Fruit fly (Drosophila melanogaster) whole organism, embryonic: ENCODE measurements around the gene CG17549.

Experiments
- Ada2b ChIP-seq: fragments of 200-800 bp; sonication (Bioruptor generic); IDR thresholded peaks from 2 replicates; pipeline ENCODE4 v1.3.6; 2022; ENCODE audit warnings: missing biosample characterization, missing genetic modification characterization
- Adf1 ChIP-seq: fragments of 200-800 bp; sonication (Bioruptor generic); IDR thresholded peaks from 2 replicates; pipeline ENCODE4 v1.3.6; 2022; ENCODE audit warnings: missing biosample characterization, missing genetic modification characterization
- Atf6 ChIP-seq: fragments of 200-800 bp; sonication (Bioruptor generic); IDR thresholded peaks from 2 replicates; pipeline ENCODE4 v1.3.6; 2022; ENCODE audit warnings: missing biosample characterization, missing genetic modification characterization
- CG10959 ChIP-seq: fragments of 200-800 bp; sonication (Bioruptor generic); IDR thresholded peaks from 2 replicates; pipeline ENCODE4 v1.3.6; 2022; ENCODE audit warnings: missing biosample characterization, missing genetic modification characterization
- CG10979 ChIP-seq: fragments of 200-800 bp; sonication (Bioruptor generic); optimal IDR thresholded peaks from 2 replicates; lab custom pipeline; 2018; ENCODE audit warnings: missing biosample characterization, mild to moderate bottlenecking, missing genetic modification characterization, moderate library complexity
- CG11504 ChIP-seq: fragments of 200-800 bp; sonication (Bioruptor generic); optimal IDR thresholded peaks from 3 replicates; lab custom pipeline; 2019; ENCODE audit warnings: missing biosample characterization, mild to moderate bottlenecking, missing genetic modification characterization, moderate library complexity
- CG11695 ChIP-seq: fragments of 200-800 bp; sonication (Bioruptor generic); IDR thresholded peaks from 3 replicates; pipeline ENCODE4 v1.3.6; 2022; ENCODE audit warnings: missing biosample characterization, missing genetic modification characterization
- CG12744 ChIP-seq: fragments of 200-800 bp; sonication (Bioruptor generic); optimal IDR thresholded peaks from 2 replicates; lab custom pipeline; 2016; ENCODE audit warnings: missing biosample characterization, missing genetic modification characterization
- CG1529 ChIP-seq: fragments of 200-800 bp; sonication (Bioruptor generic); optimal IDR thresholded peaks from 3 replicates; lab custom pipeline; 2018; ENCODE audit warnings: missing biosample characterization, missing genetic modification characterization
- CG15696 ChIP-seq: fragments of 200-800 bp; sonication (Bioruptor generic); optimal IDR thresholded peaks from 2 replicates; lab custom pipeline; 2019; ENCODE audit warnings: missing biosample characterization, mild to moderate bottlenecking, missing genetic modification characterization, moderate library complexity
- CG17186 ChIP-seq: fragments of 200-800 bp; sonication (Bioruptor generic); optimal IDR thresholded peaks from 3 replicates; lab custom pipeline; 2017; ENCODE audit warnings: missing biosample characterization, missing genetic modification reagents, missing genetic modification characterization
- CG17361 ChIP-seq: fragments of 200-800 bp; sonication (Bioruptor generic); IDR thresholded peaks from 3 replicates; pipeline ENCODE4 v1.3.6; 2022; ENCODE audit warnings: missing biosample characterization, missing genetic modification characterization
- CG17829 ChIP-seq: fragments of 200-800 bp; optimal IDR thresholded peaks from 2 replicates; lab custom pipeline; 2019; ENCODE audit warnings: missing biosample characterization, mild to moderate bottlenecking, missing genetic modification characterization, moderate library complexity
- CG30403 ChIP-seq: fragments of 200-800 bp; sonication (Bioruptor generic); optimal IDR thresholded peaks from 3 replicates; lab custom pipeline; 2016; ENCODE audit warnings: missing biosample characterization, missing genetic modification characterization
- CG32772 ChIP-seq: fragments of 200-800 bp; sonication (Bioruptor generic); IDR thresholded peaks from 2 replicates; pipeline ENCODE4 v1.3.6; 2022; ENCODE audit warnings: missing biosample characterization, missing genetic modification characterization
- CG6765 ChIP-seq: fragments of 200-800 bp; sonication (Bioruptor generic); optimal IDR thresholded peaks from 3 replicates; lab custom pipeline; 2017; ENCODE audit warnings: missing biosample characterization, mild to moderate bottlenecking, missing genetic modification characterization
- CG7271 ChIP-seq: fragments of 200-800 bp; sonication (Bioruptor generic); optimal IDR thresholded peaks from 2 replicates; lab custom pipeline; 2018; ENCODE audit warnings: missing biosample characterization, mild to moderate bottlenecking, missing genetic modification characterization, moderate library complexity
- CG7963 ChIP-seq: fragments of 200-800 bp; sonication (Bioruptor generic); IDR thresholded peaks from 3 replicates; pipeline ENCODE4 v1.3.6; 2022; ENCODE audit warnings: missing biosample characterization, missing genetic modification characterization; ENCODE audit not compliant: partially characterized antibody
- CG8359 ChIP-seq: fragments of 200-800 bp; sonication (Bioruptor generic); optimal IDR thresholded peaks from 2 replicates; lab custom pipeline; 2017; ENCODE audit warnings: missing biosample characterization, mild to moderate bottlenecking, missing genetic modification characterization, borderline replicate concordance
- CG8388 ChIP-seq: fragments of 200-800 bp; sonication (Bioruptor generic); optimal IDR thresholded peaks from 2 replicates; lab custom pipeline; 2019; ENCODE audit warnings: missing biosample characterization, mild to moderate bottlenecking, missing genetic modification characterization, moderate library complexity
- CG9609 ChIP-seq: fragments of 200-800 bp; sonication (Bioruptor generic); optimal IDR thresholded peaks from 3 replicates; lab custom pipeline; 2016; ENCODE audit warnings: missing biosample characterization, missing genetic modification characterization
- D19B ChIP-seq: fragments of 200-800 bp; sonication (Bioruptor generic); optimal IDR thresholded peaks from 2 replicates; lab custom pipeline; 2017; ENCODE audit warnings: missing biosample characterization, mild to moderate bottlenecking, missing genetic modification characterization
- Deaf1 ChIP-seq: fragments of 200-800 bp; optimal IDR thresholded peaks from 3 replicates; lab custom pipeline; 2019; ENCODE audit warnings: missing biosample characterization, mild to moderate bottlenecking, missing genetic modification characterization, moderate library complexity
- Doc2 ChIP-seq: fragments of 200-800 bp; sonication (Bioruptor generic); IDR thresholded peaks from 2 replicates; pipeline ENCODE4 v1.3.6; 2022; ENCODE audit warnings: missing biosample characterization, missing genetic modification characterization
- Dref ChIP-seq: fragments of 200-800 bp; sonication (Bioruptor generic); IDR thresholded peaks from 2 replicates; pipeline ENCODE4 v1.3.6; 2022; ENCODE audit warnings: missing biosample characterization, missing genetic modification characterization
- Ets65A ChIP-seq: fragments of 200-800 bp; sonication (Bioruptor generic); peaks from one replicate; lab custom pipeline; 2016; ENCODE audit warnings: missing biosample characterization, missing genetic modification characterization
- Fer2 ChIP-seq: fragments of 200-800 bp; sonication (Bioruptor generic); optimal IDR thresholded peaks from 2 replicates; lab custom pipeline; 2018; ENCODE audit warnings: missing biosample characterization, mild to moderate bottlenecking, missing genetic modification characterization, moderate library complexity
- Hand ChIP-seq: fragments of 200-800 bp; sonication (Bioruptor generic); optimal IDR thresholded peaks from 2 replicates; lab custom pipeline; 2017; ENCODE audit warnings: mild to moderate bottlenecking, missing biosample characterization, missing genetic modification reagents, missing genetic modification characterization
- Hr78 ChIP-seq, 2 experiments: fragments of 200-800 bp in 1 of 2; fragments of >200 bp in 1 of 2; sonication (Bioruptor generic) in 1 of 2; optimal IDR thresholded peaks; 2 replicates each; lab custom pipeline; 2017 to 2019; ENCODE audit warnings: missing biosample characterization in 2 of 2, missing genetic modification characterization in 2 of 2, mild to moderate bottlenecking in 1 of 2, moderate library complexity in 1 of 2
- Kr ChIP-seq: fragments of 200-800 bp; sonication (Bioruptor generic); optimal IDR thresholded peaks from 2 replicates; lab custom pipeline; 2017; ENCODE audit warnings: missing biosample characterization, mild to moderate bottlenecking, missing genetic modification characterization
- Mad ChIP-seq: fragments of 200-800 bp; sonication (Bioruptor generic); optimal IDR thresholded peaks from 2 replicates; lab custom pipeline; 2016; ENCODE audit warnings: missing biosample characterization, missing genetic modification characterization
- Max ChIP-seq: fragments of 200-800 bp; sonication (Bioruptor generic); optimal IDR thresholded peaks from 2 replicates; lab custom pipeline; 2016; ENCODE audit warnings: missing biosample characterization, mild to moderate bottlenecking, missing genetic modification characterization
- NFAT ChIP-seq: fragments of 200-800 bp; sonication (Bioruptor generic); IDR thresholded peaks from 2 replicates; pipeline ENCODE4 v1.3.6; 2022; ENCODE audit warnings: missing biosample characterization, missing genetic modification characterization
- Ravus ChIP-seq: fragments of 200-800 bp; sonication (Bioruptor generic); IDR thresholded peaks from 2 replicates; pipeline ENCODE4 v1.3.6; 2022; ENCODE audit warnings: missing biosample characterization, missing genetic modification characterization
- ac ChIP-seq: fragments of 200-800 bp; sonication (Bioruptor generic); optimal IDR thresholded peaks from 3 replicates; lab custom pipeline; 2017; ENCODE audit warnings: missing biosample characterization, mild to moderate bottlenecking, missing genetic modification characterization
- amos ChIP-seq: fragments of 200-800 bp; sonication (Bioruptor generic); IDR thresholded peaks from 2 replicates; pipeline ENCODE4 v1.3.6; 2022; ENCODE audit warnings: missing biosample characterization, missing genetic modification characterization; ENCODE audit not compliant: partially characterized antibody
- chif ChIP-seq, 2 experiments: fragments of 200-800 bp; sonication (Bioruptor generic); optimal IDR thresholded peaks; 3 replicates each; lab custom pipeline; 2016; ENCODE audit warnings: missing biosample characterization in 2 of 2, missing genetic modification characterization in 2 of 2
- dimm ChIP-seq: fragments of 200-800 bp; sonication (Bioruptor generic); IDR thresholded peaks from 2 replicates; pipeline ENCODE4 v1.3.6; 2022; ENCODE audit warnings: missing biosample characterization, missing genetic modification characterization
- disco-r ChIP-seq: fragments of 200-800 bp; sonication (Bioruptor generic); optimal IDR thresholded peaks from 2 replicates; lab custom pipeline; 2016; ENCODE audit warnings: missing biosample characterization, missing genetic modification characterization
- gro ChIP-seq: fragments of 200-800 bp; sonication (Bioruptor generic); optimal IDR thresholded peaks from 2 replicates; lab custom pipeline; 2016; ENCODE audit warnings: missing biosample characterization, missing genetic modification characterization
- luna ChIP-seq: fragments of 200-800 bp; sonication (Bioruptor generic); optimal IDR thresholded peaks from 2 replicates; lab custom pipeline; 2016; ENCODE audit warnings: missing biosample characterization, missing genetic modification characterization
- pb ChIP-seq: fragments of 200-800 bp; sonication (Bioruptor generic); optimal IDR thresholded peaks from 3 replicates; lab custom pipeline; 2016; ENCODE audit warnings: missing biosample characterization, missing genetic modification characterization
- pho ChIP-seq: fragments of 200-800 bp; sonication (Bioruptor generic); optimal IDR thresholded peaks from 2 replicates; lab custom pipeline; 2016; ENCODE audit warnings: missing biosample characterization, missing genetic modification characterization
- row ChIP-seq: fragments of 200-800 bp; sonication (Bioruptor generic); IDR thresholded peaks from 3 replicates; pipeline ENCODE4 v1.3.6; 2022; ENCODE audit warnings: missing biosample characterization, missing genetic modification characterization
- sc ChIP-seq, 3 experiments: fragments of >200 bp in 2 of 3; fragments of 200-800 bp in 1 of 3; sonication (Bioruptor generic) in 1 of 3; optimal IDR thresholded peaks; 2 replicates in 2 of 3; 3 replicates in 1 of 3; lab custom pipeline; 2017; ENCODE audit warnings: mild to moderate bottlenecking in 1 of 3, missing biosample characterization in 1 of 3, missing genetic modification characterization in 1 of 3, missing genetic modification reagents in 1 of 3
- sens-2 ChIP-seq: fragments of 200-800 bp; sonication (Bioruptor generic); IDR thresholded peaks from 2 replicates; pipeline ENCODE4 v1.3.6; 2022; ENCODE audit warnings: missing biosample characterization, missing genetic modification characterization
- shn ChIP-seq: fragments of 200-800 bp; sonication (Bioruptor generic); optimal IDR thresholded peaks from 3 replicates; lab custom pipeline; 2016; ENCODE audit warnings: missing biosample characterization, missing genetic modification characterization
- sqz ChIP-seq: fragments of 200-800 bp; sonication (Bioruptor generic); optimal IDR thresholded peaks from 3 replicates; lab custom pipeline; 2018; ENCODE audit warnings: missing biosample characterization, mild to moderate bottlenecking, missing genetic modification characterization
- toy ChIP-seq: fragments of 200-800 bp; sonication (Bioruptor generic); IDR thresholded peaks from 2 replicates; pipeline ENCODE4 v1.3.6; 2022; ENCODE audit warnings: missing biosample characterization, missing genetic modification characterization
- tx ChIP-seq: fragments of 200-800 bp; sonication (Bioruptor generic); optimal IDR thresholded peaks from 2 replicates; lab custom pipeline; 2016; ENCODE audit warnings: missing biosample characterization, missing genetic modification characterization
- zen2 ChIP-seq: fragments of 200-800 bp; sonication (Bioruptor generic); IDR thresholded peaks from 3 replicates; pipeline ENCODE4 v1.3.6; 2022; ENCODE audit warnings: missing biosample characterization, missing genetic modification characterization; ENCODE audit not compliant: partially characterized antibody

Gene CG17549

dm6 chr2L:19434260-19434659 lies 44.4 kb upstream of the CG17549 start (continued):
- no peak for TF ChIP-seq zen2
- TF ChIP-seq sens-2 (GFP tag; lab: Robert Waterston, UW) = no peak
- no peak for TF ChIP-seq CG7963 (GFP tag; lab: Robert Waterston, UW)
- no peak for TF ChIP-seq Mad
- no peak for TF ChIP-seq toy (GFP tag; lab: Robert Waterston, UW)
- peak; percentile 88 for TF ChIP-seq CG15696 (tag; lab: Kevin White, UChicago)
- TF ChIP-seq CG12744 (GFP tag; lab: Kevin White, UChicago) = no peak
- TF ChIP-seq Ravus (GFP tag; lab: Robert Waterston, UW) = no peak
- no peak for TF ChIP-seq Fer2 (tag; lab: Kevin White, UChicago)
- TF ChIP-seq CG10959 (GFP tag; lab: Robert Waterston, UW) = 0 out of 2 replicates have a peak, but pooled peaks have one; percentile 32
- peak; percentile 36; the same call in 1 of the 3 replicates for TF ChIP-seq CG11695
- TF ChIP-seq ac (GFP tag; lab: Kevin White, UChicago) = peak; percentile 83
- peak in 1 of 2 experiments; percentile 3 for TF ChIP-seq chif (GFP tag; optimal IDR thresholded peaks at IDR 0.05; lab: Kevin White, UChicago)
- peak; percentile 64 for TF ChIP-seq CG17829
- TF ChIP-seq dimm (GFP tag; lab: Robert Waterston, UW) = no peak
- TF ChIP-seq Dref = no peak
- TF ChIP-seq Ets65A (GFP tag; lab: Kevin White, UChicago) = no peak
- TF ChIP-seq Hand (GFP tag; lab: Kevin White, UChicago) = no peak
- peak; percentile 49 for TF ChIP-seq CG11504 (tag; lab: Kevin White, UChicago)
- peak; percentile 33; the same call in 1 of the 3 replicates for TF ChIP-seq CG17361 (GFP tag; lab: Robert Waterston, UW)
- TF ChIP-seq CG1529 (GFP tag; lab: Kevin White, UChicago) = peak; percentile 77
- TF ChIP-seq tx (GFP tag; lab: Kevin White, UChicago) = no peak
- TF ChIP-seq Deaf1 = no peak
- peak; percentile 87 for TF ChIP-seq Kr (GFP tag; lab: Kevin White, UChicago)
- no peak for TF ChIP-seq CG9609 (GFP tag; lab: Kevin White, UChicago)
- TF ChIP-seq gro = no peak
- TF ChIP-seq CG32772 (GFP tag; lab: Robert Waterston, UW) = no peak
- peak in 1 of 2 experiments; percentile 42 for TF ChIP-seq Hr78 (GFP tag; optimal IDR thresholded peaks at IDR 0.05; lab: Kevin White, UChicago)
- no peak for TF ChIP-seq D19B (GFP tag; lab: Kevin White, UChicago)
- TF ChIP-seq row (GFP tag; lab: Robert Waterston, UW) = no peak
- TF ChIP-seq NFAT = no peak
- no peak for TF ChIP-seq shn
- no peak for TF ChIP-seq disco-r
- TF ChIP-seq pb = no peak
- TF ChIP-seq pho (GFP tag; lab: Kevin White, UChicago) = no peak
- no peak for TF ChIP-seq CG30403 (GFP tag; lab: Kevin White, UChicago)
- TF ChIP-seq CG6765 = peak; percentile 32
- no peak for TF ChIP-seq Doc2
- no peak for TF ChIP-seq Atf6 (GFP tag; lab: Robert Waterston, UW)
- peak; percentile 20 for TF ChIP-seq Max
- TF ChIP-seq CG8359 (GFP tag; lab: Kevin White, UChicago) = peak; percentile 75
- no peak for TF ChIP-seq CG7271
- TF ChIP-seq Ada2b (GFP tag; lab: Robert Waterston, UW) = no peak
- TF ChIP-seq luna = no peak
- no peak for TF ChIP-seq sc (optimal IDR thresholded peaks at IDR 0.05; lab: Kevin White, UChicago)
- TF ChIP-seq sc (GFP tag; optimal IDR thresholded peaks at IDR 0.05; lab: Kevin White, UChicago) = peak; percentile 44
- TF ChIP-seq Adf1 (GFP tag; lab: Robert Waterston, UW) = no peak
- peak; percentile 20 for TF ChIP-seq CG10979 (tag; lab: Kevin White, UChicago)
- TF ChIP-seq CG17186 (GFP tag; lab: Kevin White, UChicago) = no peak
- TF ChIP-seq sqz (GFP tag; lab: Kevin White, UChicago) = peak; percentile 67
- no peak for TF ChIP-seq CG8388
- TF ChIP-seq amos (GFP tag; lab: Robert Waterston, UW) = no peak
